Worm (Caenorhabditis elegans) whole organism, early embryonic: ENCODE measurements around the gene sul-1.

ENCODE experiments used
- B0310.2 ChIP-seq: sonication (generic microtip); optimal IDR thresholded peaks from 2 replicates; lab custom pipeline; 2016; ENCODE audit warnings: mild to moderate bottlenecking, missing genetic modification characterization, missing compliant biosample characterization
- F13C5.2 ChIP-seq: sonication (generic microtip); optimal IDR thresholded peaks from 2 replicates; lab custom pipeline; 2017; ENCODE audit warnings: mild to moderate bottlenecking, missing genetic modification characterization, inconsistent platforms, missing compliant biosample characterization
- ama-1 ChIP-seq: fragments of 150-350 bp; optimal IDR thresholded peaks from 2 replicates; lab custom pipeline; 2014
- ceh-13 ChIP-seq: fragments of 200-800 bp; sonication (Bioruptor generic); optimal IDR thresholded peaks from 2 replicates; lab custom pipeline; 2018; ENCODE audit warnings: mild to moderate bottlenecking, missing genetic modification characterization, missing compliant biosample characterization
- ceh-36 ChIP-seq: sonication (generic microtip); optimal IDR thresholded peaks from 2 replicates; lab custom pipeline; 2016; ENCODE audit warnings: missing genetic modification characterization, inconsistent platforms, missing compliant biosample characterization
- ets-7 ChIP-seq: sonication (generic microtip); optimal IDR thresholded peaks from 2 replicates; lab custom pipeline; 2016; ENCODE audit warnings: missing genotype, missing genetic modification characterization, missing compliant biosample characterization
- flt-1 ChIP-seq: fragments of 200-800 bp; sonication (Bioruptor generic); IDR thresholded peaks from 2 replicates; pipeline ENCODE4 v1.3.6; 2022; ENCODE audit warnings: missing genetic modification characterization, missing compliant biosample characterization
- hmg-4 ChIP-seq: fragments of 200-800 bp; sonication (Bioruptor generic); optimal IDR thresholded peaks from 2 replicates; lab custom pipeline; 2018; ENCODE audit warnings: mild to moderate bottlenecking, missing genetic modification characterization, missing compliant biosample characterization
- hnd-1 ChIP-seq: sonication (generic microtip); optimal IDR thresholded peaks from 2 replicates; lab custom pipeline; 2016; ENCODE audit warnings: missing genetic modification characterization, missing compliant biosample characterization
- pes-1 ChIP-seq: fragments of 200-800 bp; sonication (Bioruptor generic); IDR thresholded peaks from 2 replicates; pipeline ENCODE4 v1.3.6; 2022; ENCODE audit warnings: missing genetic modification reagents, missing genetic modification characterization, missing compliant biosample characterization
- scrt-1 ChIP-seq: fragments of 200-800 bp; sonication (Bioruptor generic); IDR thresholded peaks from 2 replicates; pipeline ENCODE4 v1.3.6; 2022; ENCODE audit warnings: missing genetic modification characterization, missing compliant biosample characterization
- tbx-11 ChIP-seq: fragments of 200-800 bp; sonication (Bioruptor generic); IDR thresholded peaks from 2 replicates; pipeline ENCODE4 v1.3.6; 2022; ENCODE audit warnings: missing genetic modification characterization, missing compliant biosample characterization
- tbx-37 ChIP-seq: fragments of 200-800 bp; sonication (Bioruptor generic); conservative IDR thresholded peaks from 2 replicates; pipeline ENCODE4 v1.3.6; 2022; ENCODE audit warnings: missing genetic modification reagents, missing genetic modification characterization, missing compliant biosample characterization

ce11 chrX:3270806-3271205, at the start of gene sul-1:
- TF ChIP-seq ceh-36 (tag; lab: Kevin White, UChicago) (no peak), pes-1 (GFP tag; lab: Robert Waterston, UW) (no peak), scrt-1 (no peak), flt-1 (GFP tag; lab: Robert Waterston, UW) (no peak), hmg-4 (GFP tag; lab: Kevin White, UChicago) (no peak), B0310.2 (tag; lab: Kevin White, UChicago) (no peak), ets-7 (no peak), tbx-11 (GFP tag; lab: Robert Waterston, UW) (no peak), tbx-37 (GFP tag; lab: Robert Waterston, UW) (no peak), ama-1 (lab: Kevin White, UChicago) (no peak), hnd-1 (tag; lab: Kevin White, UChicago) (no peak), F13C5.2 (tag; lab: Kevin White, UChicago) (no peak), ceh-13 (GFP tag; lab: Kevin White, UChicago) (no peak)
